Worm (Caenorhabditis elegans): ENCODE measurements around the gene srh-169.

- TF ChIP-seq scrt-1 (GFP tag; IDR thresholded peaks at IDR 0.05) (no peak), pes-1 (GFP tag; IDR thresholded peaks at IDR 0.05) (no peak), hmg-4 (GFP tag; optimal IDR thresholded peaks at IDR 0.05) (no peak), flt-1 (GFP tag; IDR thresholded peaks at IDR 0.05) (no peak), ceh-36 (tag; optimal IDR thresholded peaks at IDR 0.05) (no peak), tra-4 (tag; optimal IDR thresholded peaks at IDR 0.05) (no peak), ceh-13 (GFP tag; optimal IDR thresholded peaks at IDR 0.05) (no peak), ama-1 (optimal IDR thresholded peaks at IDR 0.05) (no peak), hnd-1 (tag; optimal IDR thresholded peaks at IDR 0.05) (no peak), tbx-37 (GFP tag; conservative IDR thresholded peaks at IDR 0.05) (no peak), F13C5.2 (tag; optimal IDR thresholded peaks at IDR 0.05) (no peak), sea-1 (GFP tag; conservative IDR thresholded peaks at IDR 0.05) (no peak), hmbx-1 (tag; optimal IDR thresholded peaks at IDR 0.05) (no peak)
Measured at ce11 chrV:4073455-4073854, 25.8 kb downstream of the srh-169 start, which contains the start of gene otpl-2.
